Fruit fly (Drosophila melanogaster): Measurements from ENCODE around the gene CG42342.

- TF ChIP-seq usp (GFP tag; optimal IDR thresholded peaks at IDR 0.05) (no peak), EcR (GFP tag; optimal IDR thresholded peaks at IDR 0.05) (no peak), Dll (optimal IDR thresholded peaks at IDR 0.05) (no peak), psq (optimal IDR thresholded peaks at IDR 0.05) (no peak)
These were observed 15.6 kb downstream of the CG42342 start for dm6 chr3R:16518150-16518662.
